Worm (Caenorhabditis elegans): ENCODE measurements around the gene swsn-3.

Gene swsn-3

ce11 chrIII:2785840-2786239 is 17.4 kb upstream of the swsn-3 start, which contains the start of gene Y71H2AM.20 (continued):
- TF ChIP-seq lsy-2 (tag; optimal IDR thresholded peaks at IDR 0.05) (peak; percentile 98), aly-2 (tag; optimal IDR thresholded peaks at IDR 0.05) (peak; percentile 92), nhr-84 (tag; optimal IDR thresholded peaks at IDR 0.05) (no peak), unc-30 (tag; optimal IDR thresholded peaks at IDR 0.05) (no peak), sox-4 (tag; optimal IDR thresholded peaks at IDR 0.05) (peak; percentile 65), unc-130 (tag; optimal IDR thresholded peaks at IDR 0.05) (peak; percentile 100), fkh-10 (GFP tag; optimal IDR thresholded peaks at IDR 0.05) (peak; percentile 96), swsn-7 (tag; optimal IDR thresholded peaks at IDR 0.05) (peak; percentile 96), ama-1 (optimal IDR thresholded peaks at IDR 0.05) (peak; percentile 84), unc-62 (GFP tag; optimal IDR thresholded peaks at IDR 0.05) (no peak), nhr-12 (tag; optimal IDR thresholded peaks at IDR 0.05) (no peak), fos-1 (tag; optimal IDR thresholded peaks at IDR 0.05) (peak; percentile 94), lin-35 (GFP tag; optimal IDR thresholded peaks at IDR 0.05) (peak; percentile 92 to 95), rnt-1 (tag; optimal IDR thresholded peaks at IDR 0.05) (peak; percentile 95), hlh-4 (tag; optimal IDR thresholded peaks at IDR 0.05) (no peak), pax-3 (tag; optimal IDR thresholded peaks at IDR 0.05) (peak; percentile 91), alr-1 (tag; optimal IDR thresholded peaks at IDR 0.05; ENCODE audit: borderline replicate concordance) (no peak), tbx-2 (tag; optimal IDR thresholded peaks at IDR 0.05) (peak; percentile 92), dsc-1 (tag; optimal IDR thresholded peaks at IDR 0.05) (peak; percentile 89), skn-1 (tag; optimal IDR thresholded peaks at IDR 0.05) (peak; percentile 93), irx-1 (tag; optimal IDR thresholded peaks at IDR 0.05) (peak; percentile 84), C16A3.4 (tag; optimal IDR thresholded peaks at IDR 0.05) (peak; percentile 99), nhr-28 (tag; optimal IDR thresholded peaks at IDR 0.05) (no peak), lin-13 (GFP tag; optimal IDR thresholded peaks at IDR 0.05) (peak; percentile 97), C04F5.9 (tag; optimal IDR thresholded peaks at IDR 0.05) (peak; percentile 82), lin-14 (GFP tag; optimal IDR thresholded peaks at IDR 0.05) (peak; percentile 97), zip-4 (GFP tag; optimal IDR thresholded peaks at IDR 0.05) (peak; percentile 59), Y116A8C.19 (tag; optimal IDR thresholded peaks at IDR 0.05; ENCODE audit: borderline replicate concordance) (no peak), nhr-47 (tag; optimal IDR thresholded peaks at IDR 0.05) (peak; percentile 95), tlp-1 (tag; optimal IDR thresholded peaks at IDR 0.05) (no peak), mab-9 (GFP tag; IDR thresholded peaks at IDR 0.05) (peak; percentile 72; the same call in 1 of the 2 replicates), elt-3 (tag; optimal IDR thresholded peaks at IDR 0.05) (peak; percentile 82 to 99 (median 96)), ztf-4 (tag; optimal IDR thresholded peaks at IDR 0.05) (peak; percentile 87), dpl-1 (GFP tag; optimal IDR thresholded peaks at IDR 0.05) (peak; percentile 89 to 92 (median 90)), nhr-19 (GFP tag; conservative IDR thresholded peaks at IDR 0.05) (peak; percentile 93), xbp-1 (tag; optimal IDR thresholded peaks at IDR 0.05) (peak; percentile 95), egl-13 (tag; optimal IDR thresholded peaks at IDR 0.05) (peak; percentile 84), nhr-90 (tag; optimal IDR thresholded peaks at IDR 0.05; ENCODE audit: poor library complexity) (peak; percentile 90), fkh-8 (tag; optimal IDR thresholded peaks at IDR 0.05) (peak; percentile 99), nhr-20 (tag; optimal IDR thresholded peaks at IDR 0.05) (peak; percentile 96), jun-1 (tag; optimal IDR thresholded peaks at IDR 0.05) (peak; percentile 88), pqm-1 (tag; optimal IDR thresholded peaks at IDR 0.05) (no peak), lir-3 (tag; optimal IDR thresholded peaks at IDR 0.05; ENCODE audit: poor library complexity) (no peak), ces-1 (GFP tag; optimal IDR thresholded peaks at IDR 0.05) (no peak), blmp-1 (tag; optimal IDR thresholded peaks at IDR 0.05) (peak; percentile 94), nhr-237 (tag; optimal IDR thresholded peaks at IDR 0.05) (peak; percentile 92), efl-1 (optimal IDR thresholded peaks at IDR 0.05) (peak; percentile 92 to 95), efl-1 (GFP tag; optimal IDR thresholded peaks at IDR 0.05 in 1 of 2) (peak; percentile 87 to 98), sptf-1 (tag; optimal IDR thresholded peaks at IDR 0.05) (no peak), aha-1 (tag; optimal IDR thresholded peaks at IDR 0.05) (peak; percentile 51), egl-27 (tag; optimal IDR thresholded peaks at IDR 0.05) (peak in 1 of 2 experiments; percentile 74), isw-1 (GFP tag; IDR thresholded peaks at IDR 0.05) (peak; percentile 93)
